Worm (Caenorhabditis elegans) whole organism, early embryonic: ENCODE data around the gene F11D5.7.

Experiments used
- B0310.2 ChIP-seq: sonication (generic microtip); optimal IDR thresholded peaks from 2 replicates; lab custom pipeline; 2016; ENCODE audit warnings: mild to moderate bottlenecking, missing genetic modification characterization, missing compliant biosample characterization
- ama-1 ChIP-seq: fragments of 150-350 bp; optimal IDR thresholded peaks from 2 replicates; lab custom pipeline; 2014
- ceh-13 ChIP-seq: fragments of 200-800 bp; sonication (Bioruptor generic); optimal IDR thresholded peaks from 2 replicates; lab custom pipeline; 2018; ENCODE audit warnings: mild to moderate bottlenecking, missing genetic modification characterization, missing compliant biosample characterization
- flt-1 ChIP-seq: fragments of 200-800 bp; sonication (Bioruptor generic); IDR thresholded peaks from 2 replicates; pipeline ENCODE4 v1.3.6; 2022; ENCODE audit warnings: missing genetic modification characterization, missing compliant biosample characterization
- tra-4 ChIP-seq: sonication (generic microtip); optimal IDR thresholded peaks from 2 replicates; lab custom pipeline; 2017; ENCODE audit warnings: missing genetic modification characterization, missing compliant biosample characterization

- TF ChIP-seq B0310.2 (tag; lab: Kevin White, UChicago) (no peak), ama-1 (lab: Kevin White, UChicago) (no peak), ceh-13 (GFP tag; lab: Kevin White, UChicago) (no peak), tra-4 (tag; lab: Kevin White, UChicago) (no peak), flt-1 (GFP tag; lab: Robert Waterston, UW) (no peak)
Measured at ce11 chrX:3315891-3316657, 11.9 kb downstream of the F11D5.7 start.
